Worm (Caenorhabditis elegans): ENCODE data around the gene W01H2.2.
A peak's percentile ranks its signal among the peaks of the same experiment; 100 is the strongest.
"Not testable (repeated sequence)": the region's sequence is repeated elsewhere in the genome, so short reads cannot be mapped to it uniquely, and the experiment has no call there.

Gene W01H2.2

ce11 chrX:4208495-4208894 lies 9.8 kb downstream of the W01H2.2 start (continued):
- TF ChIP-seq dve-1 (tag; optimal IDR thresholded peaks at IDR 0.05; ENCODE audit: insufficient read depth) (peak; percentile 85), arid-1 (GFP tag; conservative IDR thresholded peaks at IDR 0.05) (0 out of 2 replicates have a peak, but pooled peaks have one; percentile 20), F44E2.7 (GFP tag; IDR thresholded peaks at IDR 0.05) (no peak), nhr-11 (tag; optimal IDR thresholded peaks at IDR 0.05) (peak; percentile 77), dmd-6 (GFP tag; IDR thresholded peaks at IDR 0.05) (peak; percentile 70), nhr-28 (tag; optimal IDR thresholded peaks at IDR 0.05) (peak; percentile 69), php-3 (GFP tag; IDR thresholded peaks at IDR 0.05) (peak; percentile 58; the same call in 1 of the 2 replicates), Y105C5A.15 (GFP tag; IDR thresholded peaks at IDR 0.05) (no peak), mdt-29 (GFP tag; IDR thresholded peaks at IDR 0.05) (no peak), vab-7 (GFP tag; IDR thresholded peaks at IDR 0.05) (no peak; the same call in 1 of the 2 replicates), Y75B8A.6 (GFP tag; IDR thresholded peaks at IDR 0.05) (no peak), R02D3.7 (tag; optimal IDR thresholded peaks at IDR 0.05) (no peak), saeg-2 (GFP tag; IDR thresholded peaks at IDR 0.05) (peak; percentile 83), mdl-1 (tag; optimal IDR thresholded peaks at IDR 0.05) (peak in 1 of 2 experiments; percentile 29), ceh-28 (tag; optimal IDR thresholded peaks at IDR 0.05) (no peak), zag-1 (tag; optimal IDR thresholded peaks at IDR 0.05) (no peak), lsy-2 (tag; optimal IDR thresholded peaks at IDR 0.05) (peak in 1 of 2 experiments; percentile 68), rbr-2 (tag; optimal IDR thresholded peaks at IDR 0.05) (no peak), duxl-1 (tag; optimal IDR thresholded peaks at IDR 0.05; ENCODE audit: poor library complexity) (peak; percentile 93), set-16 (GFP tag; IDR thresholded peaks at IDR 0.05) (no peak), egl-43 (GFP tag; IDR thresholded peaks at IDR 0.05) (peak; percentile 41; the same call in 1 of the 2 replicates), zip-2 (tag; optimal IDR thresholded peaks at IDR 0.05) (peak; percentile 29), unc-62 (GFP tag; optimal IDR thresholded peaks at IDR 0.05 in 1 of 2) (no peak), unc-62 (tag; optimal IDR thresholded peaks at IDR 0.05) (no peak), unc-130 (GFP tag; optimal IDR thresholded peaks at IDR 0.05) (no peak), ceh-20 (GFP tag; IDR thresholded peaks at IDR 0.05) (0 out of 2 replicates have a peak, but pooled peaks have one; percentile 11), ceh-32 (tag; optimal IDR thresholded peaks at IDR 0.05; ENCODE audit: poor library complexity) (no peak), madf-5 (GFP tag; IDR thresholded peaks at IDR 0.05) (0 out of 4 replicates have a peak, but pooled peaks of 1 of the 2 experiments have one; percentile 48), hlh-30 (tag; optimal IDR thresholded peaks at IDR 0.05; ENCODE audit: insufficient read depth) (peak; percentile 43), nhr-42 (GFP tag; IDR thresholded peaks at IDR 0.05) (peak; percentile 93), pha-4 (GFP tag; IDR thresholded peaks at IDR 0.05) (peak; percentile 64; the same call in 1 of the 2 replicates), pha-4 (tag; optimal IDR thresholded peaks at IDR 0.05) (no peak), nhr-6 (tag; optimal IDR thresholded peaks at IDR 0.05) (no peak)

- not testable (repeated sequence) for TF ChIP-seq Y48G9A.11 (GFP tag; IDR thresholded peaks at IDR 0.05); mdl-1 (tag; optimal IDR thresholded peaks at IDR 0.05); ceh-32 (tag; optimal IDR thresholded peaks at IDR 0.05; ENCODE audit: poor library complexity)
Measured at ce11 chrX:4207385-4207784, 10.9 kb downstream of the W01H2.2 start, which contains the start of gene F20B6.9. F20B6.9 (minus strand) TSS chrX:4207485.

ce11 chrX:4204799-4205198 lies 13.5 kb downstream of the W01H2.2 start:
- TF ChIP-seq F26F4.8 (GFP tag; conservative IDR thresholded peaks at IDR 0.05) (0 out of 2 replicates have a peak, but pooled peaks have one; percentile 55), snpc-1.2 (GFP tag; IDR thresholded peaks at IDR 0.05) (peak; percentile 45; the same call in 1 of the 2 replicates), ceh-44 (GFP tag; IDR thresholded peaks at IDR 0.05) (0 out of 2 replicates have a peak, but pooled peaks have one; percentile 26), lim-7 (GFP tag; IDR thresholded peaks at IDR 0.05) (peak; percentile 37; the same call in 1 of the 2 replicates), madf-5 (GFP tag; IDR thresholded peaks at IDR 0.05) (0 out of 4 replicates have a peak, but pooled peaks of 1 of the 2 experiments have one; percentile 55)
